Fruit fly (Drosophila melanogaster): ENCODE data around the gene rod.

The rod gene

dm6 chr3R:31588374-31588773, 7.6 kb downstream of the rod start, which contains the start of gene CG1635 (continued):
- TF ChIP-seq mld (GFP tag; IDR thresholded peaks at IDR 0.05; ENCODE audit: partially characterized antibody) (0 out of 3 replicates have a peak, but pooled peaks have one; percentile 56), aop (GFP tag; IDR thresholded peaks at IDR 0.05) (peak; percentile 95), CG5245 (GFP tag; optimal IDR thresholded peaks at IDR 0.05) (peak; percentile 97), CG16815 (GFP tag; optimal IDR thresholded peaks at IDR 0.05) (peak; percentile 98), sim (GFP tag; IDR thresholded peaks at IDR 0.05) (peak; percentile 98), CG9727 (GFP tag; optimal IDR thresholded peaks at IDR 0.05) (peak; percentile 98), Elba2 (GFP tag; optimal IDR thresholded peaks at IDR 0.05) (peak; percentile 91), az2 (GFP tag; optimal IDR thresholded peaks at IDR 0.05) (peak; percentile 99), CG12942 (GFP tag; optimal IDR thresholded peaks at IDR 0.05) (peak; percentile 98), pnt (GFP tag; optimal IDR thresholded peaks at IDR 0.05) (peak; percentile 87), CG2889 (GFP tag; IDR thresholded peaks at IDR 0.05) (peak; percentile 98), Ets97D (GFP tag; optimal IDR thresholded peaks at IDR 0.05) (peak; percentile 69), CG9215 (GFP tag; IDR thresholded peaks at IDR 0.05) (peak; percentile 98), CG1603 (tag; optimal IDR thresholded peaks at IDR 0.05) (peak; percentile 97), CG31388 (GFP tag; optimal IDR thresholded peaks at IDR 0.05) (peak; percentile 95), chm (GFP tag; IDR thresholded peaks at IDR 0.05) (peak; percentile 99), CG13894 (tag; optimal IDR thresholded peaks at IDR 0.05) (peak; percentile 99), CG18599 (GFP tag; optimal IDR thresholded peaks at IDR 0.05) (peak; percentile 100), pzg (GFP tag; optimal IDR thresholded peaks at IDR 0.05) (peak; percentile 40), CG11696 (GFP tag; IDR thresholded peaks at IDR 0.05) (peak; percentile 97), Lpt (GFP tag; optimal IDR thresholded peaks at IDR 0.05) (no peak), usp (GFP tag; optimal IDR thresholded peaks at IDR 0.05) (no peak), H2.0 (GFP tag; IDR thresholded peaks at IDR 0.05) (peak; percentile 99), CG4404 (GFP tag; IDR thresholded peaks at IDR 0.05) (peak; percentile 97), grn (GFP tag; optimal IDR thresholded peaks at IDR 0.05) (no peak), Bgb (GFP tag; IDR thresholded peaks at IDR 0.05; ENCODE audit: partially characterized antibody) (peak; percentile 63; the same call in 1 of the 2 replicates), CTCF (GFP tag; optimal IDR thresholded peaks at IDR 0.05) (peak; percentile 79), tna (GFP tag; IDR thresholded peaks at IDR 0.05; ENCODE audit: partially characterized antibody) (peak; percentile 64; the same call in 1 of the 2 replicates), inv (GFP tag; IDR thresholded peaks at IDR 0.05; ENCODE audit: partially characterized antibody) (peak; percentile 56), gro (GFP tag; optimal IDR thresholded peaks at IDR 0.05) (peak; percentile 99), CG17328 (GFP tag; IDR thresholded peaks at IDR 0.05) (peak; percentile 100), dimm (GFP tag; IDR thresholded peaks at IDR 0.05) (peak; percentile 99), dan (GFP tag; IDR thresholded peaks at IDR 0.05) (peak; percentile 90), bsh (GFP tag; optimal IDR thresholded peaks at IDR 0.05) (peak; percentile 97 to 100), wdn (GFP tag; IDR thresholded peaks at IDR 0.05) (peak; percentile 99), CG13424 (tag; optimal IDR thresholded peaks at IDR 0.05) (peak; percentile 100), CoRest (tag; optimal IDR thresholded peaks at IDR 0.05) (peak; percentile 100), CG15011 (GFP tag; optimal IDR thresholded peaks at IDR 0.05) (peak; percentile 99), cg (GFP tag; optimal IDR thresholded peaks at IDR 0.05) (peak; percentile 4), MBD-R2 (GFP tag; IDR thresholded peaks at IDR 0.05) (peak; percentile 100), Bdp1 (GFP tag; optimal IDR thresholded peaks at IDR 0.05) (peak; percentile 94), seq (GFP tag; IDR thresholded peaks at IDR 0.05) (peak; percentile 100), sug (tag; optimal IDR thresholded peaks at IDR 0.05) (peak; percentile 99), CG11723 (GFP tag; optimal IDR thresholded peaks at IDR 0.05) (peak; percentile 99), Dfd (GFP tag; optimal IDR thresholded peaks at IDR 0.05) (no peak), CG2120 (GFP tag; optimal IDR thresholded peaks at IDR 0.05) (peak; percentile 100), CG15073 (GFP tag; optimal IDR thresholded peaks at IDR 0.05) (peak; percentile 86), stwl (tag; optimal IDR thresholded peaks at IDR 0.05) (peak; percentile 75), CG9817 (tag; optimal IDR thresholded peaks at IDR 0.05) (peak; percentile 100), HmgD (GFP tag; optimal IDR thresholded peaks at IDR 0.05) (peak; percentile 92), sens (GFP tag) (peak; percentile 100), Lim3 (GFP tag; IDR thresholded peaks at IDR 0.05) (peak; percentile 97)

Data from whole organism, embryonic.